Worm (Caenorhabditis elegans): Measurements from ENCODE around the gene srz-103.
A peak's percentile ranks its signal among the peaks of the same experiment; 100 is the strongest.

Gene srz-103

ce11 chrV:16645201-16645940 lies 33.8 kb downstream of the srz-103 start, which contains the start of gene W06G6.17 (continued):
- TF ChIP-seq ceh-27 (GFP tag; optimal IDR thresholded peaks at IDR 0.05) = no peak
- no peak for TF ChIP-seq hlh-12 (tag; optimal IDR thresholded peaks at IDR 0.05)
- TF ChIP-seq rcor-1 (GFP tag; IDR thresholded peaks at IDR 0.05) = no peak
- no peak for TF ChIP-seq Y53F4B.3 (GFP tag; IDR thresholded peaks at IDR 0.05)
- no peak for TF ChIP-seq rec-8 (tag; optimal IDR thresholded peaks at IDR 0.05)
- TF ChIP-seq F55B11.4 (tag; optimal IDR thresholded peaks at IDR 0.05; ENCODE audit: borderline replicate concordance, insufficient read depth) = no peak
- no peak for TF ChIP-seq dpl-1 (GFP tag; optimal IDR thresholded peaks at IDR 0.05)
- TF ChIP-seq somi-1 (GFP tag; optimal IDR thresholded peaks at IDR 0.05) = no peak
- no peak for TF ChIP-seq madf-8 (GFP tag; conservative IDR thresholded peaks at IDR 0.05)
- TF ChIP-seq tbp1 (GFP tag; optimal IDR thresholded peaks at IDR 0.05) = peak; percentile 86
- no peak for TF ChIP-seq Y53G8AR.9 (GFP tag; conservative IDR thresholded peaks at IDR 0.05)
- TF ChIP-seq ztf-6 (GFP tag; IDR thresholded peaks at IDR 0.05) = no peak
- TF ChIP-seq nhr-120 (GFP tag; IDR thresholded peaks at IDR 0.05) = no peak
- no peak for TF ChIP-seq cebp-1 (GFP tag; IDR thresholded peaks at IDR 0.05)
- TF ChIP-seq cebp-1 (tag; optimal IDR thresholded peaks at IDR 0.05) = no peak
- no peak for TF ChIP-seq hrde-1 (tag; optimal IDR thresholded peaks at IDR 0.05; ENCODE audit: borderline replicate concordance)
- TF ChIP-seq lsy-27 (tag; optimal IDR thresholded peaks at IDR 0.05; ENCODE audit: borderline replicate concordance, insufficient read depth) = no peak
- no peak for TF ChIP-seq F22D6.2 (tag; optimal IDR thresholded peaks at IDR 0.05)
- peak; percentile 20 for TF ChIP-seq ztf-18 (tag; optimal IDR thresholded peaks at IDR 0.05)
- TF ChIP-seq F57A8.1 (GFP tag; optimal IDR thresholded peaks at IDR 0.05) = no peak
- TF ChIP-seq ceh-91 (GFP tag; IDR thresholded peaks at IDR 0.05) = no peak
- no peak for TF ChIP-seq ztf-28 (GFP tag; IDR thresholded peaks at IDR 0.05)
- TF ChIP-seq K11D2.4 (GFP tag; IDR thresholded peaks at IDR 0.05) = no peak
- TF ChIP-seq chd-7 (tag; optimal IDR thresholded peaks at IDR 0.05) = no peak
- TF ChIP-seq nfyb-1 (GFP tag; IDR thresholded peaks at IDR 0.05) = peak; percentile 69; the same call in 1 of the 2 replicates
- TF ChIP-seq T26A5.8 (tag; optimal IDR thresholded peaks at IDR 0.05) = no peak

ce11 chrV:16643558-16643957 lies 35.6 kb downstream of the srz-103 start, which contains the start of gene srw-77:
srw-77 (minus strand) TSS chrV:16643658.
- TF ChIP-seq egl-18 (GFP tag; IDR thresholded peaks at IDR 0.05) (no peak), bed-2 (GFP tag; IDR thresholded peaks at IDR 0.05) (no peak), ccch-3 (GFP tag; optimal IDR thresholded peaks at IDR 0.05) (no peak), ama-1 (optimal IDR thresholded peaks at IDR 0.05) (no peak), ama-1 (GFP tag; optimal IDR thresholded peaks at IDR 0.05) (no peak), lag-1 (GFP tag; IDR thresholded peaks at IDR 0.05) (no peak), K12H6.12 (tag; optimal IDR thresholded peaks at IDR 0.05) (no peak), hmg-1.2 (GFP tag; IDR thresholded peaks at IDR 0.05) (no peak), akir-1 (GFP tag; optimal IDR thresholded peaks at IDR 0.05) (no peak)

- TF ChIP-seq Y67H2A.10 (GFP tag; conservative IDR thresholded peaks at IDR 0.05) (no peak), Y53G8AR.9 (GFP tag; conservative IDR thresholded peaks at IDR 0.05) (no peak), nfya-1 (tag; optimal IDR thresholded peaks at IDR 0.05; ENCODE audit: borderline replicate concordance, insufficient read depth) (no peak), tbp1 (GFP tag; optimal IDR thresholded peaks at IDR 0.05) (peak; percentile 89), ceh-91 (GFP tag; IDR thresholded peaks at IDR 0.05) (no peak), mes-4 (tag; optimal IDR thresholded peaks at IDR 0.05) (no peak), B0261.1 (tag; optimal IDR thresholded peaks at IDR 0.05) (peak; percentile 79), Y56A3A.18 (GFP tag; IDR thresholded peaks at IDR 0.05) (0 out of 2 replicates have a peak, but pooled peaks have one; percentile 53), attf-6 (GFP tag; IDR thresholded peaks at IDR 0.05) (peak; percentile 83), pbrm-1 (GFP tag; IDR thresholded peaks at IDR 0.05) (0 out of 2 replicates have a peak, but pooled peaks have one; percentile 53), ZK185.1 (tag; optimal IDR thresholded peaks at IDR 0.05; ENCODE audit: poor library complexity, severe bottlenecking) (peak; percentile 57), nhr-80 (tag; optimal IDR thresholded peaks at IDR 0.05) (peak; percentile 5), Y79H2A.3 (GFP tag; conservative IDR thresholded peaks at IDR 0.05) (no peak), ceh-27 (GFP tag; optimal IDR thresholded peaks at IDR 0.05) (no peak), ztf-25 (GFP tag; IDR thresholded peaks at IDR 0.05) (no peak)
Observed at ce11 chrV:16640366-16640765, 38.8 kb downstream of the srz-103 start.
